In genomic region chrIV:9696513-9696912, ce11 we compare ENCODE assay signal across 2 worm cellular contexts.
TF ChIP-seq lines count a peak whose summit lies in the region.

No protein-coding gene starts in this region.

TF ChIP-seq in whole organism, L4 larva, 104 proteins besides CTCF, POLR2A, EP300 and RAD21:
- TF ChIP-seq aha-1 (tag; lab: Kevin White, UChicago): peak; percentile 1
- TF ChIP-seq mes-2 (tag; optimal IDR thresholded peaks at IDR 0.05; lab: Kevin White, UChicago; ENCODE audit: poor library complexity, severe bottlenecking): no peak
- TF ChIP-seq unc-62 (GFP tag; optimal IDR thresholded peaks at IDR 0.05 in 1 of 2; lab: Kevin White, UChicago): peak in 1 of 2 experiments; percentile 99
- TF ChIP-seq unc-62 (tag; optimal IDR thresholded peaks at IDR 0.05; lab: Kevin White, UChicago): no peak
TF ChIP-seq in whole organism, L4 larva: peak in this region for 2.

TF ChIP-seq in whole organism, young adult, 124 proteins besides CTCF, POLR2A, EP300 and RAD21:
- TF ChIP-seq madf-6 (GFP tag; IDR thresholded peaks at IDR 0.05; lab: Robert Waterston, UW) (peak; percentile 32; the same call in 1 of the 2 replicates), hrde-1 (tag; optimal IDR thresholded peaks at IDR 0.05; lab: Kevin White, UChicago; ENCODE audit: borderline replicate concordance) (peak; percentile 42), rpc-1 (optimal IDR thresholded peaks at IDR 0.05; lab: Kevin White, UChicago) (no peak), rpc-1 (tag; optimal IDR thresholded peaks at IDR 0.05; lab: Kevin White, UChicago) (no peak)
TF ChIP-seq in whole organism, young adult: peak in this region for 2.
